Worm (Caenorhabditis elegans) whole organism, L4 larva: ENCODE data around the gene ZC190.5.

Source experiments
- R02D3.7 ChIP-seq: fragments of 150-350 bp; sonication (generic microtip); optimal IDR thresholded peaks from 3 replicates; lab custom pipeline; 2014; ENCODE audit warnings: missing biosample characterization, missing genetic modification characterization
- Y75B8A.6 ChIP-seq: fragments of 200-800 bp; sonication (Bioruptor generic); IDR thresholded peaks from 2 replicates; pipeline ENCODE4 v1.3.6; 2022; ENCODE audit warnings: missing genetic modification reagents, missing genetic modification characterization, missing compliant biosample characterization
- ama-1 ChIP-seq: fragments of 150-350 bp; optimal IDR thresholded peaks from 2 replicates; lab custom pipeline; 2014; ENCODE audit warnings: inconsistent platforms, mixed read lengths
- fkh-10 ChIP-seq: fragments of 150-350 bp; optimal IDR thresholded peaks from 2 replicates; lab custom pipeline; 2014; ENCODE audit warnings: missing biosample characterization, missing genetic modification reagents, missing genetic modification characterization
- mdl-1 ChIP-seq, 2 experiments: fragments of 150-350 bp in 1 of 2; sonication (generic microtip) in 1 of 2; optimal IDR thresholded peaks; 2 replicates each; lab custom pipeline; 2014 to 2017; ENCODE audit warnings: missing biosample characterization in 2 of 2, missing genetic modification characterization in 2 of 2
- nhr-28 ChIP-seq: fragments of 150-350 bp; optimal IDR thresholded peaks from 2 replicates; lab custom pipeline; 2014; ENCODE audit warnings: missing biosample characterization, missing genetic modification characterization
- saeg-2 ChIP-seq: fragments of 200-800 bp; sonication (Bioruptor generic); IDR thresholded peaks from 2 replicates; pipeline ENCODE4 v1.3.6; 2022; ENCODE audit warnings: missing genetic modification reagents, missing genetic modification characterization, missing compliant biosample characterization
- unc-130 ChIP-seq: sonication (generic microtip); optimal IDR thresholded peaks from 2 replicates; lab custom pipeline; 2016; ENCODE audit warnings: missing genetic modification reagents, missing genetic modification characterization, missing compliant biosample characterization

DNA sequence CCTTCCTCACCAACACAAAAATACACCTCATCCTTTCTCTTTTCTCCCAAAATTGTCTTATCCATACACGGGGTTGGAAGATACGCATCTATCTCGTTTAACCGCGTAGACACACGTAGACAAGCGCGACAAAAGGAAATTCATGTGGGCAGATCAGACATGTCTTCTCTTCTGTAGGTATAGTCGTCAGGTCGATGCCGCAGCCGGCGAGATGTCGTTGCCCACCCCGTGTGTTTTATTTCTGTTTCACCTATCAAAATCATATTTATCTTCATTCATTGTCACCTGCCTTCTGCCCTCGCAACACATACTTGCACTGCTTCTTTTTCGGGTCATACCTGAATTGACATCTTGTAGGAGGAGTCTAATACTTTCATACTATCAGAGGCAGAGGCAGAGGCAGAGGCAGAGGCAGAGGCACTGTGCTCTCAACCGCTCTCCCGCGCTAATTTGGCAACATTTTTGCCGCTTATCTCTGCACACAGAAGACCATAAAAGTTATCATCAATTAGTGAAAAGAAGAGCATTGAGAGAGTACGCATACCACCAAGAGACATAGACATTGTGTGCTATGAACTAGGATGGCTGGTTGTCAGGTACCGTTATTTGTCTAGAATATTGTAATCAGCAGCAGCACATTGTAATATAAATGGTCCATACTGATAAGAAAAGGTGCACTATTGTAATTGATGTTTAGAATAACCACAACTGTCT is 12.0 kb downstream of the ZC190.5 start:
- TF ChIP-seq mdl-1 (tag; optimal IDR thresholded peaks at IDR 0.05; lab: Kevin White, UChicago) (no peak), unc-130 (no peak), ama-1 (lab: Kevin White, UChicago) (no peak), saeg-2 (GFP tag; lab: Robert Waterston, UW) (no peak), Y75B8A.6 (GFP tag; lab: Robert Waterston, UW) (no peak), nhr-28 (tag; lab: Kevin White, UChicago) (peak; percentile 32), R02D3.7 (tag; lab: Kevin White, UChicago) (no peak), fkh-10 (GFP tag; lab: Kevin White, UChicago) (no peak)
